Worm (Caenorhabditis elegans): ENCODE measurements around the gene C04E6.8.
A peak's percentile ranks its signal among the peaks of the same experiment; 100 is the strongest.

Gene C04E6.8

ce11 chrV:5921761-5922160, 38.1 kb upstream of the C04E6.8 start (continued):
- no peak for TF ChIP-seq egl-27 (tag; optimal IDR thresholded peaks at IDR 0.05)
- no peak for TF ChIP-seq nhr-77 (tag; optimal IDR thresholded peaks at IDR 0.05)
- no peak for TF ChIP-seq fkh-4 (tag; optimal IDR thresholded peaks at IDR 0.05; ENCODE audit: borderline replicate concordance)
- TF ChIP-seq tlp-1 (tag; optimal IDR thresholded peaks at IDR 0.05), result no peak

ce11 chrV:5919887-5920286, 36.3 kb upstream of the C04E6.8 start, which contains the start of gene C04E6.12:
Gene C04E6.12 (minus strand): TSS chrV:5919987.
- no peak for TF ChIP-seq ceh-88 (GFP tag; IDR thresholded peaks at IDR 0.05)
- TF ChIP-seq zip-4 (GFP tag; optimal IDR thresholded peaks at IDR 0.05), result no peak
- TF ChIP-seq sox-4 (tag; optimal IDR thresholded peaks at IDR 0.05), result no peak
- TF ChIP-seq elt-2 (tag; optimal IDR thresholded peaks at IDR 0.05), result no peak
- TF ChIP-seq nhr-85 (tag), result no peak
- no peak for TF ChIP-seq irx-1 (tag; optimal IDR thresholded peaks at IDR 0.05)
- no peak for TF ChIP-seq nhr-11 (tag; optimal IDR thresholded peaks at IDR 0.05)
- TF ChIP-seq mab-9 (GFP tag; IDR thresholded peaks at IDR 0.05), result no peak
- TF ChIP-seq alr-1 (tag; optimal IDR thresholded peaks at IDR 0.05; ENCODE audit: borderline replicate concordance), result no peak
- TF ChIP-seq efl-3 (GFP tag; optimal IDR thresholded peaks at IDR 0.05), result no peak

ce11 chrV:5917707-5918106, 34.1 kb upstream of the C04E6.8 start, which contains the start of gene lrpr-1:
Gene lrpr-1 (minus strand): TSS chrV:5917891.
- TF ChIP-seq ztf-4 (tag; optimal IDR thresholded peaks at IDR 0.05) (no peak), F16B12.6 (tag; optimal IDR thresholded peaks at IDR 0.05) (peak; percentile 46), ceh-90 (tag; optimal IDR thresholded peaks at IDR 0.05) (peak; percentile 99), pax-3 (tag; optimal IDR thresholded peaks at IDR 0.05) (peak; percentile 97), nhr-85 (tag) (peak; percentile 98), dpl-1 (GFP tag; optimal IDR thresholded peaks at IDR 0.05) (peak; percentile 97 to 99 (median 98)), aha-1 (tag; optimal IDR thresholded peaks at IDR 0.05) (no peak), unc-30 (tag; optimal IDR thresholded peaks at IDR 0.05) (no peak), hlh-4 (tag; optimal IDR thresholded peaks at IDR 0.05) (peak; percentile 71), nhr-11 (tag; optimal IDR thresholded peaks at IDR 0.05) (peak; percentile 71), C16A3.4 (tag; optimal IDR thresholded peaks at IDR 0.05) (peak; percentile 42), nhr-90 (tag; optimal IDR thresholded peaks at IDR 0.05; ENCODE audit: poor library complexity) (peak; percentile 97), lin-13 (GFP tag; optimal IDR thresholded peaks at IDR 0.05) (peak; percentile 71), nhr-12 (tag; optimal IDR thresholded peaks at IDR 0.05) (no peak), skn-1 (tag; optimal IDR thresholded peaks at IDR 0.05) (peak; percentile 66), Y116A8C.19 (tag; optimal IDR thresholded peaks at IDR 0.05; ENCODE audit: borderline replicate concordance) (peak; percentile 96), hpl-2 (GFP tag; optimal IDR thresholded peaks at IDR 0.05) (no peak), snpc-4 (tag; optimal IDR thresholded peaks at IDR 0.05) (peak; percentile 59), nhr-76 (tag; optimal IDR thresholded peaks at IDR 0.05) (no peak), alr-1 (tag; optimal IDR thresholded peaks at IDR 0.05; ENCODE audit: borderline replicate concordance) (no peak), xbp-1 (tag; optimal IDR thresholded peaks at IDR 0.05) (peak; percentile 96), jun-1 (tag; optimal IDR thresholded peaks at IDR 0.05) (peak; percentile 57), mep-1 (tag; optimal IDR thresholded peaks at IDR 0.05) (peak; percentile 72), nhr-20 (tag; optimal IDR thresholded peaks at IDR 0.05) (peak; percentile 93), lir-3 (tag; optimal IDR thresholded peaks at IDR 0.05; ENCODE audit: poor library complexity) (peak; percentile 98), fkh-10 (GFP tag; optimal IDR thresholded peaks at IDR 0.05) (peak; percentile 24), nhr-84 (tag; optimal IDR thresholded peaks at IDR 0.05) (no peak), nhr-77 (tag; optimal IDR thresholded peaks at IDR 0.05) (peak; percentile 36), sup-37 (GFP tag; optimal IDR thresholded peaks at IDR 0.05) (peak; percentile 75), elt-2 (tag; optimal IDR thresholded peaks at IDR 0.05) (peak; percentile 89), snu-23 (GFP tag; optimal IDR thresholded peaks at IDR 0.05) (peak; percentile 92), unc-86 (tag; optimal IDR thresholded peaks at IDR 0.05) (peak; percentile 86), swsn-7 (tag; optimal IDR thresholded peaks at IDR 0.05) (peak; percentile 93), nhr-47 (tag; optimal IDR thresholded peaks at IDR 0.05) (peak; percentile 97), ztf-11 (tag; optimal IDR thresholded peaks at IDR 0.05) (peak in 1 of 2 experiments; percentile 99), egl-27 (tag; optimal IDR thresholded peaks at IDR 0.05) (no peak), fkh-4 (tag; optimal IDR thresholded peaks at IDR 0.05; ENCODE audit: borderline replicate concordance) (peak; percentile 100), irx-1 (tag; optimal IDR thresholded peaks at IDR 0.05) (peak; percentile 98), nhr-237 (tag; optimal IDR thresholded peaks at IDR 0.05) (peak; percentile 45), tlp-1 (tag; optimal IDR thresholded peaks at IDR 0.05) (no peak), ets-5 (GFP tag; IDR thresholded peaks at IDR 0.05) (no peak), lin-15B (tag; optimal IDR thresholded peaks at IDR 0.05) (peak; percentile 56), sox-4 (tag; optimal IDR thresholded peaks at IDR 0.05) (peak; percentile 98), ceh-63 (GFP tag; optimal IDR thresholded peaks at IDR 0.05) (peak; percentile 92)
